Fruit fly (Drosophila melanogaster): ENCODE measurements around the gene hoip.

The hoip gene

DNA sequence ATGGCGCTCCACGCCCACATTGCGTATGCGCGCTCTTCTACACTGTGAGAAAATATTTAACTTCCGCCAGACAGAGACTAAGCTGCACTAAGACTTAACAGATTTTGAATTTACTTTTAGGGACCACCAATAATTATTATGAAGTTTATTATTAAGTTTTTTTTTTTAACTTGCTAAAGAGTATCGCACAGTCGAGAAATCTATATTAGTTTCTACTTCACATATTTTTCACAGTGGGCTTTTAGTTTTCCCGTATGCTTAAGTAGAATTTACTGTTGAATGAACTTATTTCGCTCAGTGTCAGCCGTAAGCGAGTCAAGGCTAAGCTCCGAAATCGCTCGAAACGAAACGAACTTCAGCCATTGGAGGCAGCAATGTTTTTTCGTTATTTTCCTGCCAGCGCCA lies 39.1 kb upstream of the hoip start (continued):
- TF ChIP-seq vvl (GFP tag; IDR thresholded peaks at IDR 0.05): peak; percentile 55; the same call in 1 of the 2 replicates
- peak; percentile 48 for TF ChIP-seq CG12744 (GFP tag; optimal IDR thresholded peaks at IDR 0.05)
- TF ChIP-seq D19A (tag; optimal IDR thresholded peaks at IDR 0.05): peak; percentile 58
- TF ChIP-seq CG43689 (GFP tag; IDR thresholded peaks at IDR 0.05): no peak
- no peak for TF ChIP-seq CG14860 (GFP tag; IDR thresholded peaks at IDR 0.05; ENCODE audit: partially characterized antibody)
- TF ChIP-seq dimm (GFP tag; IDR thresholded peaks at IDR 0.05): no peak
- TF ChIP-seq CG4328 (GFP tag; optimal IDR thresholded peaks at IDR 0.05): peak; percentile 51
- TF ChIP-seq Antp (GFP tag; optimal IDR thresholded peaks at IDR 0.05): peak; percentile 14
- TF ChIP-seq Lhr (GFP tag; optimal IDR thresholded peaks at IDR 0.05): no peak
- TF ChIP-seq CG9215 (GFP tag; IDR thresholded peaks at IDR 0.05): peak; percentile 80
- peak; percentile 37 for TF ChIP-seq Ets97D (GFP tag; optimal IDR thresholded peaks at IDR 0.05)
- TF ChIP-seq CG4424 (GFP tag; optimal IDR thresholded peaks at IDR 0.05): peak; percentile 17
- TF ChIP-seq Hsf (GFP tag; optimal IDR thresholded peaks at IDR 0.05): peak; percentile 46
- TF ChIP-seq pfk (GFP tag; optimal IDR thresholded peaks at IDR 0.05): no peak
- peak; percentile 63 for TF ChIP-seq CG7786 (GFP tag; optimal IDR thresholded peaks at IDR 0.05)
- TF ChIP-seq CG8478 (optimal IDR thresholded peaks at IDR 0.05): no peak
- TF ChIP-seq Ada2b (GFP tag; IDR thresholded peaks at IDR 0.05): peak; percentile 76
- no peak for TF ChIP-seq otp (GFP tag; IDR thresholded peaks at IDR 0.05)
- TF ChIP-seq Fer2 (tag; optimal IDR thresholded peaks at IDR 0.05): peak; percentile 45
- TF ChIP-seq CG16863 (GFP tag; optimal IDR thresholded peaks at IDR 0.05): no peak
- no peak for TF ChIP-seq CG7271 (tag; optimal IDR thresholded peaks at IDR 0.05)
- 0 out of 2 replicates have a peak, but pooled peaks have one; percentile 25 for TF ChIP-seq H2.0 (GFP tag; IDR thresholded peaks at IDR 0.05)
- TF ChIP-seq CG13894 (tag; optimal IDR thresholded peaks at IDR 0.05): peak; percentile 74
- TF ChIP-seq sens-2 (GFP tag; IDR thresholded peaks at IDR 0.05): no peak
- TF ChIP-seq CG3163 (GFP tag; optimal IDR thresholded peaks at IDR 0.05): peak; percentile 9
- no peak for TF ChIP-seq fd64A (GFP tag; optimal IDR thresholded peaks at IDR 0.05)
- TF ChIP-seq bab2 (GFP tag; optimal IDR thresholded peaks at IDR 0.05): peak; percentile 39
- TF ChIP-seq CG16815 (GFP tag; optimal IDR thresholded peaks at IDR 0.05): peak; percentile 48
- no peak for TF ChIP-seq CG9797 (GFP tag; optimal IDR thresholded peaks at IDR 0.05)
- no peak for TF ChIP-seq CG3995 (GFP tag; optimal IDR thresholded peaks at IDR 0.05)
- TF ChIP-seq gce (GFP tag; IDR thresholded peaks at IDR 0.05): no peak
- TF ChIP-seq CG14014 (GFP tag; IDR thresholded peaks at IDR 0.05): peak; percentile 84
- TF ChIP-seq CG7556 (GFP tag; optimal IDR thresholded peaks at IDR 0.05): peak; percentile 92
- TF ChIP-seq CG4617 (GFP tag; optimal IDR thresholded peaks at IDR 0.05; ENCODE audit: borderline replicate concordance): no peak
- TF ChIP-seq CG13123 (GFP tag; optimal IDR thresholded peaks at IDR 0.05): no peak
- no peak for TF ChIP-seq Dip2 (GFP tag; IDR thresholded peaks at IDR 0.05)
- 0 out of 2 replicates have a peak, but pooled peaks have one; percentile 9 for TF ChIP-seq CG10321 (GFP tag; IDR thresholded peaks at IDR 0.05)
- TF ChIP-seq Lpt (GFP tag; optimal IDR thresholded peaks at IDR 0.05): no peak
- peak; percentile 36 for TF ChIP-seq sqz (GFP tag; optimal IDR thresholded peaks at IDR 0.05)
- TF ChIP-seq Nf-YC (tag; optimal IDR thresholded peaks at IDR 0.05): peak; percentile 66
- TF ChIP-seq Bgb (GFP tag; IDR thresholded peaks at IDR 0.05; ENCODE audit: partially characterized antibody): no peak
- TF ChIP-seq fd96Cb (tag; optimal IDR thresholded peaks at IDR 0.05): peak; percentile 69
- peak; percentile 68 for TF ChIP-seq fd3F (GFP tag; optimal IDR thresholded peaks at IDR 0.05)
- TF ChIP-seq CTCF (GFP tag; optimal IDR thresholded peaks at IDR 0.05): no peak
- TF ChIP-seq sim (GFP tag; IDR thresholded peaks at IDR 0.05): no peak
- peak; percentile 52 for TF ChIP-seq tio (GFP tag; optimal IDR thresholded peaks at IDR 0.05)
- no peak; the same call in 1 of the 2 replicates for TF ChIP-seq Ravus (GFP tag; IDR thresholded peaks at IDR 0.05)
- TF ChIP-seq chm (GFP tag; IDR thresholded peaks at IDR 0.05): 0 out of 2 replicates have a peak, but pooled peaks have one; percentile 48
- TF ChIP-seq CG10267 (tag; optimal IDR thresholded peaks at IDR 0.05): peak; percentile 65
- TF ChIP-seq zen2 (GFP tag; IDR thresholded peaks at IDR 0.05; ENCODE audit: partially characterized antibody): no peak
- no peak for TF ChIP-seq Stat92E (GFP tag; optimal IDR thresholded peaks at IDR 0.05)
- TF ChIP-seq HLH3B (GFP tag; IDR thresholded peaks at IDR 0.05): peak; percentile 66

Data from whole organism, embryonic.